Fruit fly (Drosophila melanogaster): ENCODE data around the gene cwo.

- TF ChIP-seq Pif1B (GFP tag; optimal IDR thresholded peaks at IDR 0.05) (no peak), CG14655 (GFP tag; optimal IDR thresholded peaks at IDR 0.05) (no peak), CG9948 (tag; optimal IDR thresholded peaks at IDR 0.05) (no peak), CG17806 (tag; optimal IDR thresholded peaks at IDR 0.05) (no peak), rn (GFP tag; IDR thresholded peaks at IDR 0.05) (no peak), CG32121 (GFP tag; IDR thresholded peaks at IDR 0.05) (no peak), EcR (GFP tag; optimal IDR thresholded peaks at IDR 0.05) (no peak), CG15710 (tag; optimal IDR thresholded peaks at IDR 0.05) (no peak)
Measured at dm6 chr3R:10428324-10428723, 40.3 kb downstream of the cwo start, which contains the start of gene CG46270.
